Worm (Caenorhabditis elegans) whole organism, mixed stage, embryonic: Measurements from ENCODE around the gene eif-2D.

ENCODE experiments used
- elt-3 ChIP-seq: fragments of 150-350 bp; optimal IDR thresholded peaks from 2 replicates; lab custom pipeline; 2014; ENCODE audit warnings: missing biosample characterization, missing genetic modification characterization
- mep-1 ChIP-seq: fragments of 150-350 bp; optimal IDR thresholded peaks from 2 replicates; lab custom pipeline; 2017; ENCODE audit warnings: missing biosample characterization, missing genetic modification reagents, missing genetic modification characterization, inconsistent platforms
- nhr-28 ChIP-seq: fragments of 150-350 bp; optimal IDR thresholded peaks from 2 replicates; lab custom pipeline; 2014; ENCODE audit warnings: missing biosample characterization, missing genetic modification characterization
- nhr-76 ChIP-seq: sonication (generic microtip); optimal IDR thresholded peaks from 2 replicates; lab custom pipeline; 2017; ENCODE audit warnings: missing biosample characterization, missing genetic modification characterization
- pha-4 ChIP-seq: fragments of 150-350 bp; optimal IDR thresholded peaks from 2 replicates; lab custom pipeline; 2018; ENCODE audit warnings: missing biosample characterization, missing genetic modification reagents, missing genetic modification characterization
- sptf-1 ChIP-seq: sonication (generic microtip); optimal IDR thresholded peaks from 2 replicates; lab custom pipeline; 2017; ENCODE audit warnings: mild to moderate bottlenecking, missing genetic modification characterization, moderate library complexity, missing compliant biosample characterization
- zip-8 ChIP-seq: fragments of 150-350 bp; optimal IDR thresholded peaks from 2 replicates; lab custom pipeline; 2014; ENCODE audit warnings: missing biosample characterization, missing genetic modification characterization

ce11 chrII:5659675-5660074 lies 31.8 kb upstream of the eif-2D start, which contains the start of gene fut-3:
- TF ChIP-seq pha-4, result no peak
- TF ChIP-seq elt-3, result no peak
- no peak for TF ChIP-seq nhr-28 (tag; lab: Kevin White, UChicago)
- TF ChIP-seq zip-8 (tag; lab: Kevin White, UChicago), result no peak
- TF ChIP-seq nhr-76 (tag; lab: Kevin White, UChicago), result no peak
- no peak for TF ChIP-seq sptf-1 (tag; lab: Kevin White, UChicago)
- no peak for TF ChIP-seq mep-1 (tag; lab: Kevin White, UChicago)
